Worm (Caenorhabditis elegans) whole organism, late embryonic: ENCODE results near the gene ugt-60.

Experiments
- K02D7.2 ChIP-seq: sonication (generic microtip); optimal IDR thresholded peaks from 2 replicates; lab custom pipeline; 2017; ENCODE audit warnings: mild to moderate bottlenecking, missing genetic modification characterization, missing compliant biosample characterization
- K09A11.1 ChIP-seq: sonication (generic microtip); optimal IDR thresholded peaks from 2 replicates; lab custom pipeline; 2017; ENCODE audit warnings: antibody characterized with exemption, mild to moderate bottlenecking, missing genetic modification characterization, missing compliant biosample characterization; ENCODE audit not compliant: insufficient read depth
- ahr-1 ChIP-seq: sonication (generic microtip); optimal IDR thresholded peaks from 2 replicates; lab custom pipeline; 2016; ENCODE audit warnings: missing genetic modification characterization, missing compliant biosample characterization
- ama-1 ChIP-seq: fragments of 150-350 bp; optimal IDR thresholded peaks from 2 replicates; lab custom pipeline; 2014
- ceh-14 ChIP-seq: sonication (generic microtip); optimal IDR thresholded peaks from 2 replicates; lab custom pipeline; 2016; ENCODE audit warnings: missing genotype, missing genetic modification characterization, missing compliant biosample characterization
- ceh-19 ChIP-seq: fragments of 200-800 bp; sonication (Bioruptor generic); optimal IDR thresholded peaks from 2 replicates; lab custom pipeline; 2018; ENCODE audit warnings: mild to moderate bottlenecking, missing genetic modification characterization, missing compliant biosample characterization
- ceh-2 ChIP-seq: sonication (generic microtip); optimal IDR thresholded peaks from 2 replicates; lab custom pipeline; 2016; ENCODE audit warnings: missing genotype, missing genetic modification characterization, missing compliant biosample characterization
- ceh-24 ChIP-seq: sonication (generic microtip); optimal IDR thresholded peaks from 2 replicates; lab custom pipeline; 2016; ENCODE audit warnings: mild to moderate bottlenecking, missing genetic modification characterization, missing compliant biosample characterization
- ceh-31 ChIP-seq: sonication (generic microtip); optimal IDR thresholded peaks from 2 replicates; lab custom pipeline; 2016; ENCODE audit warnings: missing genetic modification characterization, missing compliant biosample characterization
- ceh-45 ChIP-seq: fragments of 200-800 bp; sonication (Bioruptor generic); IDR thresholded peaks from 2 replicates; pipeline ENCODE4 v1.3.6; 2022; ENCODE audit warnings: missing genetic modification reagents, missing genetic modification characterization, missing compliant biosample characterization
- ceh-48 ChIP-seq: sonication (generic microtip); optimal IDR thresholded peaks from 2 replicates; lab custom pipeline; 2016; ENCODE audit warnings: missing genetic modification characterization, inconsistent platforms, missing compliant biosample characterization
- ceh-9 ChIP-seq: sonication (generic microtip); optimal IDR thresholded peaks from 2 replicates; lab custom pipeline; 2016; ENCODE audit warnings: mild to moderate bottlenecking, missing genetic modification characterization, inconsistent platforms, missing compliant biosample characterization
- che-1 ChIP-seq: sonication (generic microtip); optimal IDR thresholded peaks from 2 replicates; lab custom pipeline; 2016; ENCODE audit warnings: mild to moderate bottlenecking, missing genetic modification characterization, missing compliant biosample characterization
- elt-4 ChIP-seq: sonication (generic microtip); optimal IDR thresholded peaks from 2 replicates; lab custom pipeline; 2016; ENCODE audit warnings: missing genetic modification characterization, missing compliant biosample characterization
- ets-4 ChIP-seq: sonication (generic microtip); optimal IDR thresholded peaks from 2 replicates; lab custom pipeline; 2016; ENCODE audit warnings: missing genetic modification characterization, missing compliant biosample characterization
- fkh-6 ChIP-seq: sonication (generic microtip); optimal IDR thresholded peaks from 2 replicates; lab custom pipeline; 2016; ENCODE audit warnings: missing genetic modification characterization, missing compliant biosample characterization
- hlh-6 ChIP-seq: sonication (generic microtip); optimal IDR thresholded peaks from 2 replicates; lab custom pipeline; 2016; ENCODE audit warnings: missing genotype, missing genetic modification characterization, missing compliant biosample characterization
- mec-3 ChIP-seq: sonication (generic microtip); optimal IDR thresholded peaks from 2 replicates; lab custom pipeline; 2016; ENCODE audit warnings: borderline replicate concordance, missing genetic modification characterization, missing compliant biosample characterization
- nfya-1 ChIP-seq: sonication (generic microtip); optimal IDR thresholded peaks from 2 replicates; lab custom pipeline; 2017; ENCODE audit warnings: missing genetic modification characterization, mild to moderate bottlenecking, missing compliant biosample characterization, antibody characterized with exemption, moderate library complexity
- nhr-11 ChIP-seq: fragments of 150-350 bp; optimal IDR thresholded peaks from 2 replicates; lab custom pipeline; 2014; ENCODE audit warnings: missing biosample characterization, missing genetic modification characterization
- odd-2 ChIP-seq: sonication (generic microtip); optimal IDR thresholded peaks from 2 replicates; lab custom pipeline; 2017; ENCODE audit warnings: antibody characterized with exemption, mild to moderate bottlenecking, missing genetic modification characterization, missing compliant biosample characterization
- pag-3 ChIP-seq: sonication (generic microtip); optimal IDR thresholded peaks from 2 replicates; lab custom pipeline; 2016; ENCODE audit warnings: missing compliant biosample characterization, missing genetic modification characterization, borderline replicate concordance
- pat-9 ChIP-seq: fragments of 200-800 bp; sonication (Bioruptor generic); optimal IDR thresholded peaks from 2 replicates; lab custom pipeline; 2018; ENCODE audit warnings: mild to moderate bottlenecking, missing genetic modification characterization, moderate library complexity, missing compliant biosample characterization
- pax-1 ChIP-seq: fragments of 150-350 bp; optimal IDR thresholded peaks from 2 replicates; lab custom pipeline; 2014; ENCODE audit warnings: missing biosample characterization, missing genetic modification characterization
- pha-2 ChIP-seq: sonication (generic microtip); optimal IDR thresholded peaks from 2 replicates; lab custom pipeline; 2017; ENCODE audit warnings: mild to moderate bottlenecking, missing genetic modification characterization, missing compliant biosample characterization
- pros-1 ChIP-seq: fragments of 150-350 bp; optimal IDR thresholded peaks from 2 replicates; lab custom pipeline; 2014; ENCODE audit warnings: missing biosample characterization, missing genetic modification reagents, missing genetic modification characterization
- ref-2 ChIP-seq: sonication (generic microtip); optimal IDR thresholded peaks from 2 replicates; lab custom pipeline; 2016; ENCODE audit warnings: missing genetic modification characterization, missing compliant biosample characterization
- rnt-1 ChIP-seq: sonication (generic microtip); optimal IDR thresholded peaks from 2 replicates; lab custom pipeline; 2016; ENCODE audit warnings: missing genetic modification characterization, missing compliant biosample characterization
- sdc-2 ChIP-seq: sonication (generic microtip); optimal IDR thresholded peaks from 2 replicates; lab custom pipeline; 2016; ENCODE audit warnings: missing genotype, missing genetic modification characterization, missing compliant biosample characterization
- sox-2 ChIP-seq: fragments of 200-800 bp; sonication (Bioruptor generic); IDR thresholded peaks from 2 replicates; pipeline ENCODE4 v1.3.6; 2022; ENCODE audit warnings: missing genetic modification reagents, missing genetic modification characterization, missing compliant biosample characterization
- tbx-7 ChIP-seq: sonication (generic microtip); optimal IDR thresholded peaks from 2 replicates; lab custom pipeline; 2016; ENCODE audit warnings: missing genotype, missing genetic modification characterization, missing compliant biosample characterization
- ttx-3 ChIP-seq: sonication (generic microtip); optimal IDR thresholded peaks from 2 replicates; lab custom pipeline; 2016; ENCODE audit warnings: missing genetic modification reagents, missing genetic modification characterization, missing compliant biosample characterization
- unc-42 ChIP-seq: sonication (generic microtip); optimal IDR thresholded peaks from 2 replicates; lab custom pipeline; 2016; ENCODE audit warnings: missing genotype, missing genetic modification characterization, missing compliant biosample characterization
- unc-86 ChIP-seq: sonication (generic microtip); optimal IDR thresholded peaks from 2 replicates; lab custom pipeline; 2016; ENCODE audit warnings: missing genetic modification characterization, missing compliant biosample characterization
- zip-5 ChIP-seq: sonication (generic microtip); optimal IDR thresholded peaks from 2 replicates; lab custom pipeline; 2016; ENCODE audit warnings: missing genetic modification characterization, missing compliant biosample characterization
- ztf-16 ChIP-seq: sonication (generic microtip); optimal IDR thresholded peaks from 2 replicates; lab custom pipeline; 2017; ENCODE audit warnings: missing genetic modification characterization, missing compliant biosample characterization

ugt-60 gene

ce11 chrIII:9695379-9695778, 16.5 kb upstream of the ugt-60 start:
- TF ChIP-seq ceh-48 (tag; lab: Kevin White, UChicago): no peak
- TF ChIP-seq nhr-11 (tag; lab: Kevin White, UChicago): no peak
- peak; percentile 19 for TF ChIP-seq unc-42
- no peak for TF ChIP-seq ztf-16 (tag; lab: Kevin White, UChicago)
- no peak for TF ChIP-seq pros-1 (tag; lab: Kevin White, UChicago)
- TF ChIP-seq ceh-14 (tag; lab: Kevin White, UChicago): peak; percentile 11
- TF ChIP-seq che-1 (tag; lab: Kevin White, UChicago): no peak
- no peak for TF ChIP-seq ceh-45 (GFP tag; lab: Robert Waterston, UW)
- TF ChIP-seq pha-2: no peak
- TF ChIP-seq zip-5 (tag; lab: Kevin White, UChicago): no peak
- no peak for TF ChIP-seq unc-86 (tag; lab: Kevin White, UChicago)

- TF ChIP-seq ttx-3 (tag; lab: Kevin White, UChicago) (no peak), unc-86 (tag; lab: Kevin White, UChicago) (no peak), ceh-9 (tag; lab: Kevin White, UChicago) (no peak), ama-1 (lab: Kevin White, UChicago) (no peak), tbx-7 (tag; lab: Kevin White, UChicago) (no peak), sox-2 (GFP tag; lab: Robert Waterston, UW) (no peak), ceh-2 (tag; lab: Kevin White, UChicago) (no peak), pros-1 (tag; lab: Kevin White, UChicago) (no peak), ets-4 (no peak), ceh-14 (tag; lab: Kevin White, UChicago) (no peak), ceh-19 (GFP tag; lab: Kevin White, UChicago) (no peak), pax-1 (tag; lab: Kevin White, UChicago) (no peak), pha-2 (no peak), odd-2 (tag; lab: Kevin White, UChicago) (no peak), pag-3 (tag; lab: Kevin White, UChicago) (no peak), K02D7.2 (tag; lab: Kevin White, UChicago) (no peak), K09A11.1 (tag; lab: Kevin White, UChicago) (no peak), elt-4 (tag; lab: Kevin White, UChicago) (no peak), zip-5 (tag; lab: Kevin White, UChicago) (no peak)
Observed at ce11 chrIII:9694474-9694873, 15.6 kb upstream of the ugt-60 start, which contains the start of gene set-3. Gene set-3 (minus strand): TSS chrIII:9694574.

ce11 chrIII:9690044-9690443, 11.2 kb upstream of the ugt-60 start, which contains the start of gene best-5:
Gene best-5 (minus strand): TSS chrIII:9690253.
- TF ChIP-seq ceh-14 (tag; lab: Kevin White, UChicago) (no peak), ref-2 (tag; lab: Kevin White, UChicago) (no peak), sdc-2 (tag; lab: Kevin White, UChicago) (no peak), hlh-6 (no peak), elt-4 (tag; lab: Kevin White, UChicago) (no peak), ets-4 (no peak), K02D7.2 (tag; lab: Kevin White, UChicago) (no peak), nfya-1 (tag; lab: Kevin White, UChicago) (no peak), ahr-1 (tag; lab: Kevin White, UChicago) (no peak), che-1 (tag; lab: Kevin White, UChicago) (no peak), pat-9 (tag; lab: Kevin White, UChicago) (no peak), unc-86 (tag; lab: Kevin White, UChicago) (no peak), ceh-24 (tag; lab: Kevin White, UChicago) (no peak), ceh-2 (tag; lab: Kevin White, UChicago) (no peak), rnt-1 (tag; lab: Kevin White, UChicago) (no peak), ztf-16 (tag; lab: Kevin White, UChicago) (no peak), fkh-6 (tag; lab: Kevin White, UChicago) (no peak), mec-3 (tag; lab: Kevin White, UChicago) (no peak), ceh-31 (tag; lab: Kevin White, UChicago) (no peak)
- TF ChIP-seq, all 69 proteins: peak for 0
